Fruit fly (Drosophila melanogaster) whole organism, embryonic: ENCODE measurements around the gene Sec61alpha.

Experiments used
- Bteb2 ChIP-seq: fragments of 200-800 bp; sonication (Bioruptor generic); optimal IDR thresholded peaks from 2 replicates; lab custom pipeline; 2016; ENCODE audit warnings: missing biosample characterization, missing genetic modification characterization
- CG10147 ChIP-seq: fragments of 200-800 bp; sonication (Bioruptor generic); optimal IDR thresholded peaks from 2 replicates; lab custom pipeline; 2019; ENCODE audit warnings: missing biosample characterization, mild to moderate bottlenecking, missing genetic modification characterization, moderate library complexity
- CG13894 ChIP-seq: fragments of 200-800 bp; sonication (Bioruptor generic); optimal IDR thresholded peaks from 3 replicates; lab custom pipeline; 2018; ENCODE audit warnings: missing biosample characterization, mild to moderate bottlenecking, missing genetic modification characterization, moderate library complexity
- CG15011 ChIP-seq: fragments of 200-800 bp; sonication (Bioruptor generic); optimal IDR thresholded peaks from 3 replicates; lab custom pipeline; 2018; ENCODE audit warnings: missing biosample characterization, mild to moderate bottlenecking, missing genetic modification characterization
- CG16779 ChIP-seq: fragments of 200-800 bp; sonication (Bioruptor generic); IDR thresholded peaks from 2 replicates; pipeline ENCODE4 v1.3.6; 2022; ENCODE audit warnings: missing biosample characterization, missing genetic modification characterization
- CG2116 ChIP-seq: fragments of 200-800 bp; sonication (Bioruptor generic); optimal IDR thresholded peaks from 3 replicates; lab custom pipeline; 2018; ENCODE audit warnings: missing biosample characterization, mild to moderate bottlenecking, missing genetic modification characterization
- CG2202 ChIP-seq: fragments of 200-800 bp; sonication (Bioruptor generic); optimal IDR thresholded peaks from 2 replicates; lab custom pipeline; 2018; ENCODE audit warnings: missing biosample characterization, mild to moderate bottlenecking, missing genetic modification characterization
- CG3065 ChIP-seq: fragments of 200-800 bp; sonication (Bioruptor generic); optimal IDR thresholded peaks from 2 replicates; lab custom pipeline; 2016; ENCODE audit warnings: missing biosample characterization, missing genetic modification characterization
- CG31365 ChIP-seq: fragments of 200-800 bp; sonication (Bioruptor generic); optimal IDR thresholded peaks from 2 replicates; lab custom pipeline; 2018; ENCODE audit warnings: missing biosample characterization, mild to moderate bottlenecking, missing genetic modification characterization
- CG31388 ChIP-seq: fragments of 200-800 bp; sonication (Bioruptor generic); optimal IDR thresholded peaks from 2 replicates; lab custom pipeline; 2016; ENCODE audit warnings: missing biosample characterization, missing genetic modification characterization
- CG4282 ChIP-seq: fragments of 200-800 bp; sonication (Bioruptor generic); optimal IDR thresholded peaks from 2 replicates; lab custom pipeline; 2016; ENCODE audit warnings: missing biosample characterization, missing genetic modification characterization
- CG4404 ChIP-seq: fragments of 200-800 bp; sonication (Bioruptor generic); IDR thresholded peaks from 2 replicates; pipeline ENCODE4 v1.3.6; 2022; ENCODE audit warnings: missing biosample characterization, missing genetic modification characterization
- CG5953 ChIP-seq: fragments of 200-800 bp; sonication (Bioruptor generic); IDR thresholded peaks from 2 replicates; pipeline ENCODE4 v1.3.6; 2022; ENCODE audit warnings: missing biosample characterization, missing genetic modification characterization
- CG6175 ChIP-seq: fragments of 200-800 bp; sonication (Bioruptor generic); IDR thresholded peaks from 3 replicates; pipeline ENCODE4 v1.3.6; 2022; ENCODE audit warnings: missing biosample characterization, missing genetic modification characterization
- CG6272 ChIP-seq: fragments of 200-800 bp; sonication (Bioruptor generic); IDR thresholded peaks from 2 replicates; pipeline ENCODE4 v1.3.6; 2022; ENCODE audit warnings: missing biosample characterization, missing genetic modification characterization
- CG7556 ChIP-seq: fragments of 200-800 bp; sonication (Bioruptor generic); optimal IDR thresholded peaks from 2 replicates; lab custom pipeline; 2017; ENCODE audit warnings: missing biosample characterization, mild to moderate bottlenecking, missing genetic modification characterization
- CG7786 ChIP-seq: fragments of 200-800 bp; sonication (Bioruptor generic); optimal IDR thresholded peaks from 2 replicates; lab custom pipeline; 2016; ENCODE audit warnings: missing biosample characterization, missing genetic modification characterization
- CG9437 ChIP-seq: fragments of 200-800 bp; sonication (Bioruptor generic); optimal IDR thresholded peaks from 2 replicates; lab custom pipeline; 2018; ENCODE audit warnings: missing biosample characterization, mild to moderate bottlenecking, missing genetic modification characterization
- CG9609 ChIP-seq: fragments of 200-800 bp; sonication (Bioruptor generic); optimal IDR thresholded peaks from 3 replicates; lab custom pipeline; 2016; ENCODE audit warnings: missing biosample characterization, missing genetic modification characterization
- Dip2 ChIP-seq: fragments of 200-800 bp; sonication (Bioruptor generic); IDR thresholded peaks from 2 replicates; pipeline ENCODE4 v1.3.6; 2022; ENCODE audit warnings: missing biosample characterization, missing genetic modification characterization
- HLHmδ ChIP-seq: fragments of 200-800 bp; sonication (Bioruptor generic); optimal IDR thresholded peaks from 2 replicates; lab custom pipeline; 2018; ENCODE audit warnings: missing biosample characterization, mild to moderate bottlenecking, missing genetic modification characterization, moderate library complexity
- Lpt ChIP-seq: fragments of >200 bp; optimal IDR thresholded peaks from 2 replicates; lab custom pipeline; 2018; ENCODE audit warnings: missing biosample characterization, missing genetic modification characterization
- Meics ChIP-seq: fragments of 200-800 bp; sonication (Bioruptor generic); optimal IDR thresholded peaks from 2 replicates; lab custom pipeline; 2017; ENCODE audit warnings: missing biosample characterization, mild to moderate bottlenecking, missing genetic modification characterization
- PHDP ChIP-seq: fragments of 200-800 bp; sonication (Bioruptor generic); optimal IDR thresholded peaks from 3 replicates; lab custom pipeline; 2018; ENCODE audit warnings: missing biosample characterization, mild to moderate bottlenecking, missing genetic modification characterization, moderate library complexity
- Scr ChIP-seq: fragments of 200-800 bp; sonication (Bioruptor generic); IDR thresholded peaks from 2 replicates; pipeline ENCODE4 v1.3.6; 2022; ENCODE audit warnings: missing biosample characterization, missing genetic modification characterization; ENCODE audit not compliant: partially characterized antibody
- Sox100B ChIP-seq: fragments of 200-800 bp; sonication (Bioruptor generic); optimal IDR thresholded peaks from 3 replicates; lab custom pipeline; 2018; ENCODE audit warnings: missing biosample characterization, mild to moderate bottlenecking, missing genetic modification characterization
- Sox102F ChIP-seq: fragments of 200-800 bp; sonication (Bioruptor generic); optimal IDR thresholded peaks from 2 replicates; lab custom pipeline; 2018; ENCODE audit warnings: missing biosample characterization, mild to moderate bottlenecking, missing genetic modification characterization, moderate library complexity
- Stat92E ChIP-seq, 3 experiments: fragments of >200 bp in 2 of 3; fragments of 200-800 bp in 1 of 3; sonication (Bioruptor generic) in 1 of 3; optimal IDR thresholded peaks; 2 replicates each; lab custom pipeline; 2017 to 2019; ENCODE audit warnings: missing biosample characterization in 3 of 3, missing genetic modification characterization in 3 of 3, mild to moderate bottlenecking in 1 of 3, moderate library complexity in 1 of 3
- Tbp ChIP-seq: fragments of >200 bp; optimal IDR thresholded peaks from 2 replicates; lab custom pipeline; 2018; ENCODE audit warnings: missing biosample characterization, missing genetic modification characterization
- Trl ChIP-seq, 3 experiments: fragments of >200 bp in 2 of 3; fragments of 200-800 bp in 1 of 3; sonication (Bioruptor generic) in 1 of 3; optimal IDR thresholded peaks; 2 replicates in 1 of 3; 3 replicates in 2 of 3; lab custom pipeline; 2016 to 2017; ENCODE audit warnings: missing biosample characterization in 1 of 3, missing genetic modification characterization in 1 of 3
- Usf ChIP-seq: fragments of 200-800 bp; sonication (Bioruptor generic); optimal IDR thresholded peaks from 2 replicates; lab custom pipeline; 2017; ENCODE audit warnings: missing genotype, missing biosample characterization, missing genetic modification characterization
- Xrp1 ChIP-seq: fragments of 200-800 bp; sonication (Bioruptor generic); IDR thresholded peaks from 2 replicates; pipeline ENCODE4 v1.3.6; 2022; ENCODE audit warnings: missing biosample characterization, missing genetic modification characterization
- ab ChIP-seq: fragments of 200-800 bp; sonication (Bioruptor generic); optimal IDR thresholded peaks from 2 replicates; lab custom pipeline; 2016; ENCODE audit warnings: missing biosample characterization, missing genetic modification characterization
- ac ChIP-seq: fragments of 200-800 bp; sonication (Bioruptor generic); optimal IDR thresholded peaks from 3 replicates; lab custom pipeline; 2017; ENCODE audit warnings: missing biosample characterization, mild to moderate bottlenecking, missing genetic modification characterization
- bsh ChIP-seq, 2 experiments: fragments of 200-800 bp; sonication (Bioruptor generic); optimal IDR thresholded peaks; 2 replicates each; lab custom pipeline; 2017 to 2018; ENCODE audit warnings: mild to moderate bottlenecking in 2 of 2, missing biosample characterization in 2 of 2, missing genetic modification characterization in 2 of 2, moderate library complexity in 1 of 2
- crp ChIP-seq, 2 experiments: fragments of 200-800 bp; sonication (Bioruptor generic); optimal IDR thresholded peaks; 2 replicates in 1 of 2; 3 replicates in 1 of 2; lab custom pipeline; 2017; ENCODE audit warnings: missing biosample characterization in 2 of 2, missing genetic modification characterization in 2 of 2, mild to moderate bottlenecking in 1 of 2, moderate library complexity in 1 of 2
- dmrt11E ChIP-seq: fragments of 200-800 bp; sonication (Bioruptor generic); optimal IDR thresholded peaks from 3 replicates; lab custom pipeline; 2018; ENCODE audit warnings: missing biosample characterization, mild to moderate bottlenecking, missing genetic modification characterization, moderate library complexity
- grau ChIP-seq: fragments of 200-800 bp; optimal IDR thresholded peaks from 3 replicates; lab custom pipeline; 2019; ENCODE audit warnings: missing biosample characterization, mild to moderate bottlenecking, missing genetic modification characterization, moderate library complexity
- insv ChIP-seq, 2 experiments: fragments of 200-800 bp; sonication (Bioruptor generic); optimal IDR thresholded peaks; 3 replicates each; lab custom pipeline; 2016 to 2018; ENCODE audit warnings: missing biosample characterization in 2 of 2, missing genetic modification characterization in 2 of 2
- inv ChIP-seq: fragments of 200-800 bp; sonication (Bioruptor generic); IDR thresholded peaks from 2 replicates; pipeline ENCODE4 v1.3.6; 2022; ENCODE audit warnings: missing biosample characterization, missing genetic modification characterization; ENCODE audit not compliant: partially characterized antibody
- lilli ChIP-seq: fragments of 200-800 bp; sonication (Bioruptor generic); optimal IDR thresholded peaks from 3 replicates; lab custom pipeline; 2016; ENCODE audit warnings: missing biosample characterization, missing genetic modification characterization
- onecut ChIP-seq: fragments of 200-800 bp; sonication (Bioruptor generic); IDR thresholded peaks from 2 replicates; pipeline ENCODE4 v1.3.6; 2022; ENCODE audit warnings: missing biosample characterization, missing genetic modification characterization
- peb ChIP-seq: fragments of 200-800 bp; sonication (Bioruptor generic); IDR thresholded peaks from 2 replicates; pipeline ENCODE4 v1.3.6; 2022; ENCODE audit warnings: missing biosample characterization, missing genetic modification characterization
- sqz ChIP-seq: fragments of 200-800 bp; sonication (Bioruptor generic); optimal IDR thresholded peaks from 3 replicates; lab custom pipeline; 2018; ENCODE audit warnings: missing biosample characterization, mild to moderate bottlenecking, missing genetic modification characterization
- stwl ChIP-seq: fragments of 200-800 bp; sonication (Bioruptor generic); optimal IDR thresholded peaks from 3 replicates; lab custom pipeline; 2018; ENCODE audit warnings: missing biosample characterization, mild to moderate bottlenecking, missing genetic modification characterization, moderate library complexity
- tin ChIP-seq: fragments of 200-800 bp; sonication (Bioruptor generic); optimal IDR thresholded peaks from 3 replicates; lab custom pipeline; 2016; ENCODE audit warnings: missing biosample characterization, missing genetic modification characterization
- tll ChIP-seq, 2 experiments: fragments of 200-800 bp in 1 of 2; fragments of >200 bp in 1 of 2; sonication (Bioruptor generic) in 1 of 2; optimal IDR thresholded peaks; 2 replicates each; lab custom pipeline; 2017 to 2019; ENCODE audit warnings: missing biosample characterization in 2 of 2, missing genetic modification characterization in 2 of 2, mild to moderate bottlenecking in 1 of 2, moderate library complexity in 1 of 2
- vvl ChIP-seq: fragments of 200-800 bp; sonication (Bioruptor generic); IDR thresholded peaks from 2 replicates; pipeline ENCODE4 v1.3.6; 2022; ENCODE audit warnings: missing biosample characterization, missing genetic modification characterization

Gene Sec61alpha

DNA sequence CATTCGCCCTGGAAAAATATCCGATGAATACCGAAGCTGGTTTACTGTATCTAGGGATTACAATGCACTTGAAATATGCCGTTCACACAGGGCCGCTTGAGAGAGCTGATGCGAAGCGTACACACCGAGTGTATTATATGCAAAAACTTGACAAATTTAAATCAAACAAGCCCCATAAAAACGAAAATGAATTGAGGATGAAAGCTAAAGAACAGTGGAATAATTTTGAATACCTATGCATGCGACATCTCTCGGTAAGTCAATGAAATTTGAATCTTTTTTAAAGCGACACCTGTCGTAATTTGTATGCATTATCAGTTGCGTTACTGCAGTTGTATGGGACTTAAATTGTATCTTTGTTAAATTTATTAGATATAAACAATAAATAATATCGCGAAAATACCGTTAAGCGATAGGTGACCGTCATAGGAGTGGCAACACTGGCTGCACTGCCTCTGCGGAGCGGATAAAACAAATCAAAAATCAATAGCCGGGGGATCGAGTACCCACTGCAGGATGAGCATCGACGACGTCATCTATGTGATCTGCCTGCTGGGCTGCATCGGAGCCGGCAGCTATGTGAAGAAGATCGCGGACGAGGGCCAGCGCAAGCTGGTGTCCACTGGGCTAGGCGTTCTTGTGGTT is 24.3 kb downstream of the Sec61alpha start, which contains the start of gene frj (continued):
- TF ChIP-seq CG31388 = peak; percentile 46
- peak; percentile 19 for TF ChIP-seq CG15011 (GFP tag; lab: Kevin White, UChicago)
- peak; percentile 66 for TF ChIP-seq onecut (GFP tag; lab: Robert Waterston, UW)
- peak; percentile 29 for TF ChIP-seq Meics
- TF ChIP-seq Lpt (GFP tag; lab: Kevin White, UChicago) = no peak
- TF ChIP-seq CG3065 = peak; percentile 47
- TF ChIP-seq CG31365 (tag; lab: Kevin White, UChicago) = no peak
- peak; percentile 51 for TF ChIP-seq CG13894
- TF ChIP-seq CG6272 = peak; percentile 52
- TF ChIP-seq stwl (tag; lab: Kevin White, UChicago) = peak; percentile 68
- TF ChIP-seq crp (GFP tag; optimal IDR thresholded peaks at IDR 0.05; lab: Kevin White, UChicago) = peak in 1 of 2 experiments; percentile 33
- TF ChIP-seq CG2116 (GFP tag; lab: Kevin White, UChicago) = peak; percentile 54
- TF ChIP-seq bsh (GFP tag; optimal IDR thresholded peaks at IDR 0.05; lab: Kevin White, UChicago) = peak in 1 of 2 experiments; percentile 39
- no peak for TF ChIP-seq sqz (GFP tag; lab: Kevin White, UChicago)
- TF ChIP-seq CG7786 (GFP tag; lab: Kevin White, UChicago) = peak; percentile 70
- peak; percentile 52; the same call in 1 of the 2 replicates for TF ChIP-seq inv (GFP tag; lab: Robert Waterston, UW)
- TF ChIP-seq CG9609 (GFP tag; lab: Kevin White, UChicago) = peak; percentile 85
- peak; percentile 46 for TF ChIP-seq dmrt11E
- no peak for TF ChIP-seq HLHmδ (GFP tag; lab: Kevin White, UChicago)
- TF ChIP-seq CG16779 (GFP tag; lab: Robert Waterston, UW) = no peak
- TF ChIP-seq Stat92E (GFP tag; optimal IDR thresholded peaks at IDR 0.05; lab: Kevin White, UChicago) = peak in 2 of 3 experiments; percentile 47 to 54
- TF ChIP-seq Xrp1 (GFP tag; lab: Robert Waterston, UW) = peak; percentile 59; the same call in 1 of the 2 replicates
- TF ChIP-seq ac (GFP tag; lab: Kevin White, UChicago) = no peak
- peak; percentile 33 for TF ChIP-seq Bteb2 (GFP tag; lab: Kevin White, UChicago)
- TF ChIP-seq Usf (GFP tag; lab: Kevin White, UChicago) = peak; percentile 33
- TF ChIP-seq CG5953 (GFP tag; lab: Robert Waterston, UW) = no peak
- TF ChIP-seq CG6175 (GFP tag; lab: Robert Waterston, UW) = 0 out of 3 replicates have a peak, but pooled peaks have one; percentile 41
- peak; percentile 50 for TF ChIP-seq CG10147
- TF ChIP-seq Sox100B (GFP tag; lab: Kevin White, UChicago) = no peak
- peak; percentile 82; the same call in 1 of the 2 replicates for TF ChIP-seq vvl (GFP tag; lab: Robert Waterston, UW)
- peak in 1 of 2 experiments; percentile 91 for TF ChIP-seq tll (GFP tag; optimal IDR thresholded peaks at IDR 0.05; lab: Kevin White, UChicago)
- peak in 1 of 2 experiments; percentile 32 for TF ChIP-seq insv (GFP tag; optimal IDR thresholded peaks at IDR 0.05; lab: Kevin White, UChicago)
- TF ChIP-seq CG2202 (tag; lab: Kevin White, UChicago) = no peak
- TF ChIP-seq PHDP (tag; lab: Kevin White, UChicago) = peak; percentile 53
- peak; percentile 71 for TF ChIP-seq Scr
- TF ChIP-seq CG9437 (GFP tag; lab: Kevin White, UChicago) = peak; percentile 22
- TF ChIP-seq CG4282 (GFP tag; lab: Kevin White, UChicago) = peak; percentile 66
- TF ChIP-seq Dip2 (GFP tag; lab: Robert Waterston, UW) = no peak
- no peak; the same call in 1 of the 2 replicates for TF ChIP-seq peb (GFP tag; lab: Robert Waterston, UW)
- peak; percentile 33 for TF ChIP-seq ab
- peak; percentile 58 for TF ChIP-seq Sox102F (GFP tag; lab: Kevin White, UChicago)
- no peak for TF ChIP-seq Trl (optimal IDR thresholded peaks at IDR 0.05; lab: Kevin White, UChicago)
- peak; percentile 64 for TF ChIP-seq Trl (GFP tag; optimal IDR thresholded peaks at IDR 0.05; lab: Kevin White, UChicago)
- peak; percentile 70 for TF ChIP-seq lilli (GFP tag; lab: Kevin White, UChicago)
- peak; percentile 77 for TF ChIP-seq grau (tag; lab: Kevin White, UChicago)
- TF ChIP-seq tin (GFP tag; lab: Kevin White, UChicago) = peak; percentile 67
- peak; percentile 49; the same call in 1 of the 2 replicates for TF ChIP-seq CG4404 (GFP tag; lab: Robert Waterston, UW)
- peak; percentile 32 for TF ChIP-seq CG7556 (GFP tag; lab: Kevin White, UChicago)
- no peak for TF ChIP-seq Tbp (GFP tag; lab: Kevin White, UChicago)
